Worm (Caenorhabditis elegans) whole organism, L2 larva: ENCODE results near the gene wdfy-2.

ENCODE experiments used
- F13H6.1 ChIP-seq: sonication (generic microtip); optimal IDR thresholded peaks from 2 replicates; lab custom pipeline; 2016; ENCODE audit warnings: missing genetic modification characterization, missing compliant biosample characterization
- ZK546.5 ChIP-seq: sonication (generic microtip); optimal IDR thresholded peaks from 2 replicates; lab custom pipeline; 2017; ENCODE audit warnings: missing biosample characterization, missing genetic modification characterization
- blmp-1 ChIP-seq: sonication (generic microtip); optimal IDR thresholded peaks from 2 replicates; lab custom pipeline; 2017; ENCODE audit warnings: missing genetic modification characterization, mild to moderate bottlenecking, missing compliant biosample characterization, antibody characterized with exemption, moderate library complexity; ENCODE audit not compliant: insufficient read depth
- crh-2 ChIP-seq: sonication (generic microtip); optimal IDR thresholded peaks from 2 replicates; lab custom pipeline; 2017; ENCODE audit warnings: missing biosample characterization, missing genetic modification characterization
- egl-27 ChIP-seq: sonication (generic microtip); optimal IDR thresholded peaks from 3 replicates; lab custom pipeline; 2017; ENCODE audit warnings: missing biosample characterization, missing genetic modification reagents, missing genetic modification characterization
- elt-3 ChIP-seq: sonication (generic microtip); optimal IDR thresholded peaks from 2 replicates; lab custom pipeline; 2017; ENCODE audit warnings: missing biosample characterization, missing genetic modification characterization
- gmeb-1 ChIP-seq: fragments of 150-350 bp; optimal IDR thresholded peaks from 2 replicates; lab custom pipeline; 2014; ENCODE audit warnings: missing biosample characterization, missing genetic modification characterization
- lin-39 ChIP-seq: fragments of 150-350 bp; optimal IDR thresholded peaks from 2 replicates; lab custom pipeline; 2014; ENCODE audit warnings: missing biosample characterization, missing genetic modification reagents, missing genetic modification characterization
- mbf-1 ChIP-seq: sonication (generic microtip); optimal IDR thresholded peaks from 2 replicates; lab custom pipeline; 2017; ENCODE audit warnings: missing biosample characterization, missing genetic modification characterization
- mdl-1 ChIP-seq, 2 experiments: fragments of 150-350 bp in 1 of 2; sonication (generic microtip) in 1 of 2; optimal IDR thresholded peaks; 2 replicates each; lab custom pipeline; 2017; ENCODE audit warnings: missing biosample characterization in 2 of 2, missing genetic modification characterization in 2 of 2
- nhr-11 ChIP-seq: fragments of 150-350 bp; optimal IDR thresholded peaks from 2 replicates; lab custom pipeline; 2014; ENCODE audit warnings: missing biosample characterization, missing genetic modification characterization
- nhr-23 ChIP-seq: fragments of 150-350 bp; optimal IDR thresholded peaks from 2 replicates; lab custom pipeline; 2014; ENCODE audit warnings: missing biosample characterization, missing genetic modification reagents, missing genetic modification characterization
- nhr-237 ChIP-seq: fragments of 150-350 bp; optimal IDR thresholded peaks from 2 replicates; lab custom pipeline; 2014; ENCODE audit warnings: missing biosample characterization, missing genetic modification characterization
- nhr-6 ChIP-seq: fragments of 150-350 bp; optimal IDR thresholded peaks from 2 replicates; lab custom pipeline; 2014; ENCODE audit warnings: missing biosample characterization, missing genetic modification characterization
- nhr-77 ChIP-seq: fragments of 150-350 bp; optimal IDR thresholded peaks from 2 replicates; lab custom pipeline; 2014; ENCODE audit warnings: missing biosample characterization, missing genetic modification characterization
- sma-9 ChIP-seq, 2 experiments: fragments of 150-350 bp in 1 of 2; sonication (generic microtip) in 1 of 2; optimal IDR thresholded peaks; 2 replicates each; lab custom pipeline; 2014 to 2016; ENCODE audit warnings: missing genetic modification characterization in 2 of 2, mild to moderate bottlenecking in 1 of 2, missing biosample characterization in 1 of 2, missing compliant biosample characterization in 1 of 2, missing genetic modification reagents in 1 of 2, moderate library complexity in 1 of 2
- snpc-4 ChIP-seq: fragments of 150-350 bp; optimal IDR thresholded peaks from 2 replicates; lab custom pipeline; 2014; ENCODE audit warnings: missing biosample characterization, missing genetic modification characterization
- unc-39 ChIP-seq: fragments of 150-350 bp; optimal IDR thresholded peaks from 2 replicates; lab custom pipeline; 2014; ENCODE audit warnings: missing biosample characterization, missing genetic modification characterization
- unc-62 ChIP-seq: fragments of 150-350 bp; optimal IDR thresholded peaks from 2 replicates; lab custom pipeline; 2014; ENCODE audit warnings: missing biosample characterization, missing genetic modification reagents, missing genetic modification characterization
- ztf-11 ChIP-seq: sonication (generic microtip); optimal IDR thresholded peaks from 2 replicates; lab custom pipeline; 2017; ENCODE audit warnings: missing biosample characterization, missing genetic modification characterization
- ztf-4 ChIP-seq: fragments of 150-350 bp; optimal IDR thresholded peaks from 2 replicates; lab custom pipeline; 2014; ENCODE audit warnings: missing biosample characterization, missing genetic modification characterization

Gene wdfy-2

DNA sequence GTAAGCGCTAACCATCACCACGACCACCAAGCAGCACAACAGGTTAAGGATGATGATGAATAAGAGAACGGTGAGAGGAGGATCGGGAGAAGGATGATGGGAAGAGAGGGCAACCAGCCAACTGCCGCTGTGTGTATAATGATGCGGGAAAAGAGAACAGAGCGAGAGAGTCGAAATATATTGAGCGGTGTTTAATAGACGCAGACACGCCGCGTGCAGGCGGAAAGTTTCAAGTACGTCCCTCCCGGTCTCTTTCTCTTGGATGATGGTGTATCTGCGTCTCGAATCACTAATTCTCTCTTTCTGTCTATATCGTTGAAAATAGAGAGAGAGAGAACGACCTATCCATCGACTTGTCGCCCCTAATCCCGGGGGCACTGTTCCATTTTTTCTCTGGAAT lies 37.1 kb downstream of the wdfy-2 start (continued):
- TF ChIP-seq elt-3, result no peak
- TF ChIP-seq, all 48 proteins: peak for 16

DNA sequence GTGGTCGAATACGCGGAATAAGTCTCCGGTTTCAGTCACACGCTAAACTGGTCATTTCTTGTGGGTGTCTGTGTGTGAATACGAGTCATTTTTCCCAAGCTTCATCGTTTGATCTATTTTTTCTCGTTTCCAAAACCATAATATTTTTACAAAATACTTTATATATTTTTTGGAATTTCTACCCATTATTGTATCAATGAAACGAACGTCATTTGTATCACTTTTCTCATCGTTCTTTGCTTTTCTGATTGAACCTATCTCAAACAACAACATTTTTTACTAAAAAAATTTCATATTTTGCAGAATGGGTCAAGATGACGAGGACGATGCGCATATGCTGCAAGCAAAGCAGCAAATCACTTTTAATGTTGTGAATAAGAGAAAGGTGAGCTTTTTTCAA lies 38.6 kb downstream of the wdfy-2 start, which contains the start of gene mel-11:
Gene mel-11, plus strand, starts transcription at position 301 of the 400 bp plus-strand sequence.
- TF ChIP-seq elt-3 (no peak), mdl-1 (tag; optimal IDR thresholded peaks at IDR 0.05; lab: Kevin White, UChicago) (no peak), unc-39 (no peak), gmeb-1 (no peak), snpc-4 (no peak), F13H6.1 (no peak), mbf-1 (tag; lab: Kevin White, UChicago) (no peak)

DNA sequence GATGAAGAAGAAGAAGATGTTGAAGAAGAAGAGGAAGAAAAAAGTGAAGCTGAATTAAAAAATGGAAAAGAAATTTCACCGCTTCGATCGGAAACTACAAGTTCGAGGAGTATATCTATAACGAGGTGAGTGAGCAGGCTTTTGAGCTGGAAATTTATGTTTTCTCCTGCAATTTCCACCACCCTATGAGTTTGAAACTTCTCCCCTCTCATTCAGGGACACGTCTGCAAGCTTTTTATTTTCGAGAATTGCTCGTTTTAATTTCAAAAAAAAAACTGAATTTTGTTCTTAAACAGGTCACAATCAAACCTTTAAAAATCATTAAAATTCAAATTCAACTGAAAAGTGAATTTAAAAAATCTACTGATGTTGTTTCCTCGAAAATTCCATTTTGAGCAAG lies 42.6 kb downstream of the wdfy-2 start:
- TF ChIP-seq unc-39, result no peak
- no peak for TF ChIP-seq ZK546.5 (tag; lab: Kevin White, UChicago)
- no peak for TF ChIP-seq sma-9 (GFP tag; optimal IDR thresholded peaks at IDR 0.05; lab: Kevin White, UChicago)
- TF ChIP-seq sma-9 (tag; optimal IDR thresholded peaks at IDR 0.05; lab: Kevin White, UChicago), result no peak
- no peak for TF ChIP-seq nhr-6 (tag; lab: Kevin White, UChicago)
- TF ChIP-seq ztf-11 (tag; lab: Kevin White, UChicago), result no peak
- TF ChIP-seq lin-39 (tag; lab: Kevin White, UChicago), result no peak
- no peak for TF ChIP-seq nhr-23 (tag; lab: Kevin White, UChicago)
- no peak for TF ChIP-seq nhr-237
- no peak for TF ChIP-seq crh-2
- no peak for TF ChIP-seq unc-62 (GFP tag; lab: Kevin White, UChicago)
- no peak for TF ChIP-seq blmp-1 (tag; lab: Kevin White, UChicago)
- no peak for TF ChIP-seq ztf-4 (tag; lab: Kevin White, UChicago)
- no peak for TF ChIP-seq nhr-11 (tag; lab: Kevin White, UChicago)
- TF ChIP-seq egl-27, result no peak
- no peak for TF ChIP-seq F13H6.1

DNA sequence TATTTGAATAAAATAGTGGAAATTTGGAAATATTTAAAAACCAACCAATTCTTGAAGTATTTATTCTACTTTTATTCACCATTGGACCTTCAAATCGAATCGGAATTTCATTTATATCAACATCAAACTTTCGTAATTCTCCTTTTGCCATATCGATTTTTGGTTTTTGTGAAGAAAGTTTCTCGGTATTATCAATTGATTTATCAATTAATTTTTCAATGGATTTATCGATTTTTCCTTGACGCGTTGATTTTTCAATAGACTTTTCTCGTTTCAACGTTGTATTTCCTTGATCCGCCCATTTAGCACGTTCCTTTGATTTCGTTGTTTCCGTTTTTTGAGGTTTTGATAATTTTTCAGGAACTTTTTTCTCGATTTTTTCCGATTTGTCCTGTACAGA lies 49.7 kb downstream of the wdfy-2 start:
- TF ChIP-seq lin-39 (tag; lab: Kevin White, UChicago) (no peak), unc-39 (no peak), nhr-77 (tag; lab: Kevin White, UChicago) (no peak)
- TF ChIP-seq, all 48 proteins: peak for 0
